Worm (Caenorhabditis elegans) whole organism, L4 larva: Measurements from ENCODE around the gene C50B6.7.

Experiments used
- Y105C5A.15 ChIP-seq: fragments of 200-800 bp; sonication (Bioruptor generic); IDR thresholded peaks from 2 replicates; pipeline ENCODE4 v1.3.6; 2022; ENCODE audit warnings: missing genetic modification characterization, missing compliant biosample characterization
- ZK337.2 ChIP-seq: fragments of 200-800 bp; sonication (Bioruptor generic); IDR thresholded peaks from 2 replicates; pipeline ENCODE4 v1.3.6; 2022; ENCODE audit warnings: missing genetic modification reagents, missing genetic modification characterization, missing compliant biosample characterization
- aha-1 ChIP-seq: fragments of 150-350 bp; peaks from one replicate; lab custom pipeline; 2014; ENCODE audit warnings: missing biosample characterization, missing genetic modification characterization
- arid-1 ChIP-seq: fragments of 200-800 bp; sonication (Bioruptor generic); conservative IDR thresholded peaks from 2 replicates; pipeline ENCODE4 v1.3.6; 2022; ENCODE audit warnings: missing genetic modification reagents, missing genetic modification characterization, missing compliant biosample characterization
- cey-2 ChIP-seq: sonication (generic microtip); optimal IDR thresholded peaks from 3 replicates; lab custom pipeline; 2017; ENCODE audit warnings: missing genetic modification characterization, mild to moderate bottlenecking, missing compliant biosample characterization, antibody characterized with exemption, borderline replicate concordance; ENCODE audit not compliant: insufficient read depth
- daf-16 ChIP-seq, 3 experiments: sonication (generic microtip); optimal IDR thresholded peaks; 2 replicates each; lab custom pipeline; 2016 to 2017; ENCODE audit warnings: missing genetic modification characterization in 3 of 3, missing genetic modification reagents in 3 of 3, mild to moderate bottlenecking in 2 of 3, missing compliant biosample characterization in 2 of 3, missing biosample characterization in 1 of 3, moderate library complexity in 1 of 3
- daf-8 ChIP-seq: fragments of 200-800 bp; sonication (Bioruptor generic); IDR thresholded peaks from 2 replicates; pipeline ENCODE4 v1.3.6; 2022; ENCODE audit warnings: missing genetic modification characterization, missing compliant biosample characterization
- dmd-6 ChIP-seq: fragments of 200-800 bp; sonication (Bioruptor generic); IDR thresholded peaks from 2 replicates; pipeline ENCODE4 v1.3.6; 2022; ENCODE audit warnings: missing genetic modification reagents, missing genetic modification characterization, missing compliant biosample characterization
- dve-1 ChIP-seq: sonication (generic microtip); optimal IDR thresholded peaks from 2 replicates; lab custom pipeline; 2017; ENCODE audit warnings: antibody characterized with exemption, mild to moderate bottlenecking, missing genetic modification characterization, missing compliant biosample characterization; ENCODE audit not compliant: insufficient read depth
- egl-43 ChIP-seq: fragments of 200-800 bp; sonication (Bioruptor generic); IDR thresholded peaks from 2 replicates; pipeline ENCODE4 v1.3.6; 2022; ENCODE audit warnings: missing genetic modification reagents, missing genetic modification characterization, missing compliant biosample characterization
- hif-1 ChIP-seq, 2 experiments: sonication (generic microtip); optimal IDR thresholded peaks; 2 replicates each; lab custom pipeline; 2016 to 2017; ENCODE audit warnings: missing compliant biosample characterization in 2 of 2, missing genetic modification characterization in 2 of 2, missing genetic modification reagents in 2 of 2, missing genotype in 2 of 2, mild to moderate bottlenecking in 1 of 2
- hlh-11 ChIP-seq: fragments of 200-800 bp; sonication (Bioruptor generic); optimal IDR thresholded peaks from 2 replicates; lab custom pipeline; 2018; ENCODE audit warnings: mild to moderate bottlenecking, missing genetic modification characterization, missing compliant biosample characterization
- hlh-30 ChIP-seq: sonication (generic microtip); optimal IDR thresholded peaks from 2 replicates; lab custom pipeline; 2017; ENCODE audit warnings: antibody characterized with exemption, mild to moderate bottlenecking, missing genetic modification characterization, missing compliant biosample characterization; ENCODE audit not compliant: insufficient read depth
- hmg-1.1 ChIP-seq: fragments of 200-800 bp; sonication (Bioruptor generic); IDR thresholded peaks from 2 replicates; pipeline ENCODE4 v1.3.6; 2022; ENCODE audit warnings: missing genetic modification reagents, missing genetic modification characterization, missing compliant biosample characterization
- lin-39 ChIP-seq: fragments of 150-350 bp; optimal IDR thresholded peaks from 2 replicates; lab custom pipeline; 2014; ENCODE audit warnings: missing biosample characterization, missing genetic modification reagents, missing genetic modification characterization
- mxl-2 ChIP-seq: fragments of 200-800 bp; sonication (Bioruptor generic); conservative IDR thresholded peaks from 2 replicates; pipeline ENCODE4 v1.3.6; 2022; ENCODE audit warnings: missing genetic modification reagents, missing genetic modification characterization, missing compliant biosample characterization
- mxl-3 ChIP-seq: fragments of 200-800 bp; sonication (Bioruptor generic); optimal IDR thresholded peaks from 2 replicates; lab custom pipeline; 2018; ENCODE audit warnings: mild to moderate bottlenecking, missing genetic modification characterization, missing compliant biosample characterization
- nhr-102 ChIP-seq: sonication (generic microtip); optimal IDR thresholded peaks from 2 replicates; lab custom pipeline; 2016; ENCODE audit warnings: mild to moderate bottlenecking, missing genetic modification characterization, moderate library complexity, missing compliant biosample characterization
- nhr-28 ChIP-seq: fragments of 150-350 bp; optimal IDR thresholded peaks from 2 replicates; lab custom pipeline; 2014; ENCODE audit warnings: missing biosample characterization, missing genetic modification characterization
- nhr-42 ChIP-seq: fragments of 200-800 bp; sonication (Bioruptor generic); IDR thresholded peaks from 2 replicates; pipeline ENCODE4 v1.3.6; 2022; ENCODE audit warnings: missing genetic modification characterization, missing compliant biosample characterization
- nhr-48 ChIP-seq: sonication (generic microtip); optimal IDR thresholded peaks from 2 replicates; lab custom pipeline; 2016; ENCODE audit warnings: mild to moderate bottlenecking, missing genetic modification characterization, missing compliant biosample characterization
- pqm-1 ChIP-seq: sonication (generic microtip); optimal IDR thresholded peaks from 2 replicates; lab custom pipeline; 2017; ENCODE audit warnings: missing biosample characterization, missing genetic modification characterization
- snpc-1.2 ChIP-seq: fragments of 200-800 bp; sonication (Bioruptor generic); IDR thresholded peaks from 2 replicates; pipeline ENCODE4 v1.3.6; 2022; ENCODE audit warnings: missing genetic modification reagents, missing genetic modification characterization, missing compliant biosample characterization
- tra-1 ChIP-seq: fragments of 200-800 bp; sonication (Bioruptor generic); IDR thresholded peaks from 2 replicates; pipeline ENCODE4 v1.3.6; 2022; ENCODE audit warnings: missing genetic modification reagents, missing genetic modification characterization, missing compliant biosample characterization
- unc-130 ChIP-seq: sonication (generic microtip); optimal IDR thresholded peaks from 2 replicates; lab custom pipeline; 2016; ENCODE audit warnings: missing genetic modification reagents, missing genetic modification characterization, missing compliant biosample characterization
- zfp-3 ChIP-seq: fragments of 200-800 bp; sonication (Bioruptor generic); conservative IDR thresholded peaks from 2 replicates; pipeline ENCODE4 v1.3.6; 2022; ENCODE audit warnings: missing genetic modification reagents, missing genetic modification characterization, missing compliant biosample characterization
- ztf-11 ChIP-seq: fragments of 150-350 bp; optimal IDR thresholded peaks from 2 replicates; lab custom pipeline; 2014; ENCODE audit warnings: missing biosample characterization, missing genetic modification characterization

The C50B6.7 gene

DNA sequence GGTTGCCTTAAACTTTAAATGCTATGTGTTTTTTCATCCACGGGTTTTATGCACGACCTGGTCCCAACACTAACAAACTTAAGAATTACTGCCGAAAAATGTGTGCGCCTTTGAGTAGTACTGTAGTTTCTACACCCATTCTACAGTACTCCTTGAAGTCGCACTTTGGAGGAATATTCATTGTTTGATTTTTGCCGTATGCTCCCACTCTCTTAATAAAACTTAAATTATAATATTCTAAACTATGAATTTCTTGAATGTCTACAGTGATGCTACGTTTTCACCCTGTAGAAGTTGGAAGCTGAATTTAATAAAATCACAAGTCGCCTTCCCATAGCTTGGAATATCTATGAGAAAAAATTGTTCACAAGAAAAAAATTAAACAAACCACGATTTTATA is 15.0 kb downstream of the C50B6.7 start:
- TF ChIP-seq daf-8 (GFP tag; lab: Robert Waterston, UW) (no peak), unc-130 (GFP tag; lab: Kevin White, UChicago) (peak; percentile 22), daf-16 (GFP tag; optimal IDR thresholded peaks at IDR 0.05; lab: Kevin White, UChicago) (no peak), daf-16 (tag; optimal IDR thresholded peaks at IDR 0.05; lab: Kevin White, UChicago) (no peak), snpc-1.2 (no peak)

DNA sequence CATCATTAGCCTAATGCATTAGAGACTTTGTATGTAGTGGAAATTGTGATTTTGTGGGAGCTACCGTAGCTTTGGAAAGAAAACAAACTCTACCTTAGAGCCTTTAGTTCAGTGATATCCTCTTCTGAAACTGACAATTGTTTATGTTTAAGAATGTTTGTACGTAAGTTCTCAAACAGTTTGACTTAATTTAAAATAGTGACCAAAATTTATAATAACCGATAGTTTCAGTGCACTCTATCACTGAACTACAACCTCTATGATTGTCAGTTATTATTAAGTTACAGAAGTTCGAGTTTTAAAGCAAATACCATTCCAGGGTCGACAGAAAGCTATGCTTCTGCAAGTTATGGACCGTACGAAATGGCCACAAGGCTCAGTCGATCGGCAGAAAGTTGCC is 16.2 kb downstream of the C50B6.7 start, which contains the start of gene C50B6.1:
Gene C50B6.1, plus strand, starts transcription at position 301 of the 400 bp plus-strand sequence.
- no peak for TF ChIP-seq dve-1 (tag; lab: Kevin White, UChicago)
- TF ChIP-seq, all 104 proteins: peak for 0

DNA sequence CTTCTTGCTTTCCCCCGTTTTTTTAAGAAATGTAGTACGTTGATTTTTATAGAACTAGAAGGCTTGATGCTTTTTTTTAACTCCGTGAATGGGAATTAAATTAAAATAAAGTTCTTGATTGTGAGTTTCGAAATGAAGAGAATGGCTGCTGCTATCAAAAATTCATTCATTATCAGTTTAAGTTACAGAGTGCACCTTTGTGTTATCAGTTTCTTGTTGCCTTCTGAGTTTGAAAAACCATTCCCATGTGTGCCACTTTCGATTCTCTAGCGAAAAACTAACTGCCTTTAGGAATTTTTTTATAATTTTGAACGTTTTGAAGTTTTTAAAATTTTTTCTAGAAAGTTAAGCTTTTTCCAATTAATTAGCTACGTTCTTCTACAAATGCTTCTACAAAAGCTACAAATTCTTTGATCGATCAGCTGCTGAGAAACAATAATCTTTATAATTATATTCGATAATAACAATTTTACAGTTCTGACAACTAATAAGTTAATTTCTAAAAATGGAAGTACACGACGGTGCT is 20.1 kb downstream of the C50B6.7 start, which contains the start of gene C26E1.2:
Gene C26E1.2, plus strand, starts transcription at position 476 of the 526 bp plus-strand sequence.
- TF ChIP-seq dmd-6 (GFP tag; lab: Robert Waterston, UW) (peak; percentile 37; the same call in 1 of the 2 replicates), hlh-11 (tag; lab: Kevin White, UChicago) (peak; percentile 45), dve-1 (tag; lab: Kevin White, UChicago) (peak; percentile 12), cey-2 (tag; lab: Kevin White, UChicago) (no peak), daf-16 (GFP tag; optimal IDR thresholded peaks at IDR 0.05; lab: Kevin White, UChicago) (no peak), daf-16 (tag; optimal IDR thresholded peaks at IDR 0.05; lab: Kevin White, UChicago) (peak; percentile 55), nhr-28 (tag; lab: Kevin White, UChicago) (peak; percentile 75), pqm-1 (tag; lab: Kevin White, UChicago) (peak; percentile 91), arid-1 (GFP tag; lab: Robert Waterston, UW) (no peak), hmg-1.1 (GFP tag; lab: Robert Waterston, UW) (no peak), nhr-48 (tag; lab: Kevin White, UChicago) (no peak)

- TF ChIP-seq mxl-3 (peak; percentile 1), lin-39 (no peak), nhr-102 (tag; lab: Kevin White, UChicago) (no peak), dve-1 (tag; lab: Kevin White, UChicago) (peak; percentile 3), tra-1 (GFP tag; lab: Robert Waterston, UW) (no peak), nhr-28 (tag; lab: Kevin White, UChicago) (peak; percentile 59), egl-43 (GFP tag; lab: Robert Waterston, UW) (no peak), hlh-11 (tag; lab: Kevin White, UChicago) (peak; percentile 35), hif-1 (tag; optimal IDR thresholded peaks at IDR 0.05; lab: Kevin White, UChicago) (no peak), zfp-3 (GFP tag; lab: Robert Waterston, UW) (no peak), pqm-1 (tag; lab: Kevin White, UChicago) (peak; percentile 36), hlh-30 (peak; percentile 28), ZK337.2 (GFP tag; lab: Robert Waterston, UW) (no peak), ztf-11 (tag; lab: Kevin White, UChicago) (no peak)
Measured at ce11 chrV:13301443-13301842, 23.3 kb downstream of the C50B6.7 start, which contains the start of gene ceh-79. Gene ceh-79, plus strand, starts transcription at chrV:13301833.

DNA sequence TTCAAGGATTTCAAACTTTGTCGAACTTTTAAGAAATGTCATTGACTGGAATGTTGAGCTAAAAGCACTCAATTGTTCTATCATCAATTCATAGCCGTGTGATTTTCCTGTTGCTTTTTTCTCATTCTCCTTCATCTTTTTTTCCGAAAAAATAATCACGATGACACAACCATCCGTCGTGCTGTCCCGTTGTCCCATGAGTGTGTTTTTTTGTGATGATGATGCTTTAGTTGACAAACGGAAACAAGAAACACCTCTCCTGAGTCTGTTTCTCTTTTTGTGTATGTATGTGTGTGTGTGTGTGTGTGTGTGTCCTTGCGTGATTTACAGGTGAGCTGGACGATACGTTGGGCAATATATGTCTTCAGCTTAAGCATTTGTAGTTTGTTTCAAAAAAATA is 24.3 kb downstream of the C50B6.7 start:
- TF ChIP-seq daf-16 (GFP tag; optimal IDR thresholded peaks at IDR 0.05; lab: Kevin White, UChicago): peak in 1 of 2 experiments; percentile 84
- TF ChIP-seq daf-16 (tag; optimal IDR thresholded peaks at IDR 0.05; lab: Kevin White, UChicago): no peak
- no peak for TF ChIP-seq mxl-2 (GFP tag; lab: Robert Waterston, UW)
- no peak for TF ChIP-seq Y105C5A.15
- peak; percentile 89 for TF ChIP-seq aha-1
- peak; percentile 74 for TF ChIP-seq hlh-30
- 0 out of 2 replicates have a peak, but pooled peaks have one; percentile 15 for TF ChIP-seq tra-1 (GFP tag; lab: Robert Waterston, UW)
- TF ChIP-seq nhr-28 (tag; lab: Kevin White, UChicago): peak; percentile 19
- TF ChIP-seq nhr-42 (GFP tag; lab: Robert Waterston, UW): no peak
